In genomic region chrIV:5017075-5017474, ce11 we compare ENCODE assay signal across 3 worm cellular contexts.
TF ChIP-seq lines count a peak whose summit lies in the region.

Gene T28H11.7, minus strand, starts transcription at chrIV:5017175.

TF ChIP-seq in whole organism, L4 larva, 104 proteins besides CTCF, POLR2A, EP300 and RAD21:
- TF ChIP-seq set-16 (GFP tag; IDR thresholded peaks at IDR 0.05; lab: Robert Waterston, UW): peak; percentile 82

TF ChIP-seq in whole organism, midembryonic, 9 proteins besides CTCF, POLR2A, EP300 and RAD21:
- 0 out of 2 replicates have a peak, but pooled peaks have one; percentile 9 for TF ChIP-seq tab-1 (GFP tag; IDR thresholded peaks at IDR 0.05; lab: Robert Waterston, UW)

TF ChIP-seq in whole organism, young adult, 124 proteins besides CTCF, POLR2A, EP300 and RAD21:
- peak; percentile 49; the same call in 1 of the 2 replicates for TF ChIP-seq egrh-3 (GFP tag; IDR thresholded peaks at IDR 0.05; lab: Robert Waterston, UW)
